Worm (Caenorhabditis elegans) whole organism, late embryonic: ENCODE data around the gene F59H6.14.

Experiments used
- K09A11.1 ChIP-seq: sonication (generic microtip); optimal IDR thresholded peaks from 2 replicates; lab custom pipeline; 2017; ENCODE audit warnings: antibody characterized with exemption, mild to moderate bottlenecking, missing genetic modification characterization, missing compliant biosample characterization; ENCODE audit not compliant: insufficient read depth
- T23F11.4 ChIP-seq: fragments of 200-800 bp; sonication (Bioruptor generic); optimal IDR thresholded peaks from 2 replicates; lab custom pipeline; 2018; ENCODE audit warnings: mild to moderate bottlenecking, missing genetic modification characterization, missing compliant biosample characterization
- ahr-1 ChIP-seq: sonication (generic microtip); optimal IDR thresholded peaks from 2 replicates; lab custom pipeline; 2016; ENCODE audit warnings: missing genetic modification characterization, missing compliant biosample characterization
- ama-1 ChIP-seq: fragments of 150-350 bp; optimal IDR thresholded peaks from 2 replicates; lab custom pipeline; 2014
- ceh-14 ChIP-seq: sonication (generic microtip); optimal IDR thresholded peaks from 2 replicates; lab custom pipeline; 2016; ENCODE audit warnings: missing genotype, missing genetic modification characterization, missing compliant biosample characterization
- ceh-2 ChIP-seq: sonication (generic microtip); optimal IDR thresholded peaks from 2 replicates; lab custom pipeline; 2016; ENCODE audit warnings: missing genotype, missing genetic modification characterization, missing compliant biosample characterization
- ceh-22 ChIP-seq: sonication (generic microtip); optimal IDR thresholded peaks from 2 replicates; lab custom pipeline; 2017; ENCODE audit warnings: missing biosample characterization, missing genetic modification characterization
- ceh-24 ChIP-seq: sonication (generic microtip); optimal IDR thresholded peaks from 2 replicates; lab custom pipeline; 2016; ENCODE audit warnings: mild to moderate bottlenecking, missing genetic modification characterization, missing compliant biosample characterization
- ceh-34 ChIP-seq: sonication (generic microtip); optimal IDR thresholded peaks from 2 replicates; lab custom pipeline; 2016; ENCODE audit warnings: mild to moderate bottlenecking, missing genetic modification characterization, missing compliant biosample characterization
- ceh-6 ChIP-seq: fragments of 200-800 bp; sonication (Bioruptor generic); optimal IDR thresholded peaks from 2 replicates; lab custom pipeline; 2018; ENCODE audit warnings: mild to moderate bottlenecking, missing genetic modification characterization, missing compliant biosample characterization
- che-1 ChIP-seq: sonication (generic microtip); optimal IDR thresholded peaks from 2 replicates; lab custom pipeline; 2016; ENCODE audit warnings: mild to moderate bottlenecking, missing genetic modification characterization, missing compliant biosample characterization
- dve-1 ChIP-seq: sonication (generic microtip); optimal IDR thresholded peaks from 2 replicates; lab custom pipeline; 2017; ENCODE audit warnings: antibody characterized with exemption, mild to moderate bottlenecking, missing genetic modification characterization, missing compliant biosample characterization
- fax-1 ChIP-seq: sonication (generic microtip); optimal IDR thresholded peaks from 2 replicates; lab custom pipeline; 2016; ENCODE audit warnings: missing genotype, missing genetic modification characterization, missing compliant biosample characterization
- fkh-10 ChIP-seq: fragments of 150-350 bp; optimal IDR thresholded peaks from 2 replicates; lab custom pipeline; 2014; ENCODE audit warnings: missing biosample characterization, missing genetic modification reagents, missing genetic modification characterization
- fkh-6 ChIP-seq: sonication (generic microtip); optimal IDR thresholded peaks from 2 replicates; lab custom pipeline; 2016; ENCODE audit warnings: missing genetic modification characterization, missing compliant biosample characterization
- gmeb-2 ChIP-seq: sonication (generic microtip); optimal IDR thresholded peaks from 2 replicates; lab custom pipeline; 2016; ENCODE audit warnings: missing genetic modification characterization, inconsistent platforms, missing compliant biosample characterization
- hlh-13 ChIP-seq: fragments of 200-800 bp; sonication (Bioruptor generic); optimal IDR thresholded peaks from 2 replicates; lab custom pipeline; 2018; ENCODE audit warnings: mild to moderate bottlenecking, missing genetic modification characterization, missing compliant biosample characterization
- hlh-8 ChIP-seq: sonication (generic microtip); optimal IDR thresholded peaks from 2 replicates; lab custom pipeline; 2016; ENCODE audit warnings: missing genotype, missing genetic modification characterization, missing compliant biosample characterization
- lin-11 ChIP-seq: fragments of 200-800 bp; sonication (Bioruptor generic); optimal IDR thresholded peaks from 2 replicates; lab custom pipeline; 2018; ENCODE audit warnings: mild to moderate bottlenecking, missing genetic modification characterization, missing compliant biosample characterization
- madf-2 ChIP-seq: sonication (generic microtip); optimal IDR thresholded peaks from 2 replicates; lab custom pipeline; 2017; ENCODE audit warnings: missing genetic modification characterization, missing compliant biosample characterization
- nhr-11 ChIP-seq: fragments of 150-350 bp; optimal IDR thresholded peaks from 2 replicates; lab custom pipeline; 2014; ENCODE audit warnings: missing biosample characterization, missing genetic modification characterization
- nhr-232 ChIP-seq: sonication (generic microtip); optimal IDR thresholded peaks from 2 replicates; lab custom pipeline; 2016; ENCODE audit warnings: missing genetic modification characterization, missing compliant biosample characterization
- npax-4 ChIP-seq: sonication (generic microtip); optimal IDR thresholded peaks from 2 replicates; lab custom pipeline; 2016; ENCODE audit warnings: missing genetic modification characterization, missing compliant biosample characterization
- odd-2 ChIP-seq: sonication (generic microtip); optimal IDR thresholded peaks from 2 replicates; lab custom pipeline; 2017; ENCODE audit warnings: antibody characterized with exemption, mild to moderate bottlenecking, missing genetic modification characterization, missing compliant biosample characterization
- pag-3 ChIP-seq: sonication (generic microtip); optimal IDR thresholded peaks from 2 replicates; lab custom pipeline; 2016; ENCODE audit warnings: missing compliant biosample characterization, missing genetic modification characterization, borderline replicate concordance
- pax-1 ChIP-seq: fragments of 150-350 bp; optimal IDR thresholded peaks from 2 replicates; lab custom pipeline; 2014; ENCODE audit warnings: missing biosample characterization, missing genetic modification characterization
- pha-2 ChIP-seq: sonication (generic microtip); optimal IDR thresholded peaks from 2 replicates; lab custom pipeline; 2017; ENCODE audit warnings: mild to moderate bottlenecking, missing genetic modification characterization, missing compliant biosample characterization
- pha-4 ChIP-seq: fragments of 150-350 bp; optimal IDR thresholded peaks from 2 replicates; lab custom pipeline; 2018; ENCODE audit warnings: missing biosample characterization, missing genetic modification reagents, missing genetic modification characterization
- pqm-1 ChIP-seq: sonication (generic microtip); optimal IDR thresholded peaks from 2 replicates; lab custom pipeline; 2016; ENCODE audit warnings: missing genetic modification characterization, missing compliant biosample characterization
- pros-1 ChIP-seq: fragments of 150-350 bp; optimal IDR thresholded peaks from 2 replicates; lab custom pipeline; 2014; ENCODE audit warnings: missing biosample characterization, missing genetic modification reagents, missing genetic modification characterization
- rnt-1 ChIP-seq: sonication (generic microtip); optimal IDR thresholded peaks from 2 replicates; lab custom pipeline; 2016; ENCODE audit warnings: missing genetic modification characterization, missing compliant biosample characterization
- sox-2 ChIP-seq: fragments of 200-800 bp; sonication (Bioruptor generic); IDR thresholded peaks from 2 replicates; pipeline ENCODE4 v1.3.6; 2022; ENCODE audit warnings: missing genetic modification reagents, missing genetic modification characterization, missing compliant biosample characterization
- sox-4 ChIP-seq: sonication (generic microtip); optimal IDR thresholded peaks from 2 replicates; lab custom pipeline; 2017; ENCODE audit warnings: mild to moderate bottlenecking, missing genetic modification characterization, inconsistent platforms, missing compliant biosample characterization
- syd-9 ChIP-seq: sonication (generic microtip); optimal IDR thresholded peaks from 2 replicates; lab custom pipeline; 2016; ENCODE audit warnings: mild to moderate bottlenecking, missing genetic modification characterization, moderate library complexity, missing compliant biosample characterization
- tbx-2 ChIP-seq: sonication (generic microtip); optimal IDR thresholded peaks from 2 replicates; lab custom pipeline; 2016; ENCODE audit warnings: missing genetic modification characterization, missing compliant biosample characterization
- tbx-7 ChIP-seq: sonication (generic microtip); optimal IDR thresholded peaks from 2 replicates; lab custom pipeline; 2016; ENCODE audit warnings: missing genotype, missing genetic modification characterization, missing compliant biosample characterization
- ttx-3 ChIP-seq: sonication (generic microtip); optimal IDR thresholded peaks from 2 replicates; lab custom pipeline; 2016; ENCODE audit warnings: missing genetic modification reagents, missing genetic modification characterization, missing compliant biosample characterization
- unc-42 ChIP-seq: sonication (generic microtip); optimal IDR thresholded peaks from 2 replicates; lab custom pipeline; 2016; ENCODE audit warnings: missing genotype, missing genetic modification characterization, missing compliant biosample characterization
- zip-5 ChIP-seq: sonication (generic microtip); optimal IDR thresholded peaks from 2 replicates; lab custom pipeline; 2016; ENCODE audit warnings: missing genetic modification characterization, missing compliant biosample characterization

The F59H6.14 gene

ce11 chrII:2071429-2071828 is 38.0 kb downstream of the F59H6.14 start, which contains the start of gene F07E5.7:
Gene F07E5.7 (minus strand): TSS chrII:2071529.
- TF ChIP-seq unc-42 (no peak), npax-4 (tag; lab: Kevin White, UChicago) (no peak), madf-2 (tag; lab: Kevin White, UChicago) (no peak), nhr-232 (tag; lab: Kevin White, UChicago) (no peak), fkh-10 (no peak)
- TF ChIP-seq, all 69 proteins: peak for 0

ce11 chrII:2075513-2075912 is 42.1 kb downstream of the F59H6.14 start, which contains the start of gene F07E5.8:
Gene F07E5.8 (minus strand): TSS chrII:2075613.
- no peak for TF ChIP-seq hlh-8 (tag; lab: Kevin White, UChicago)
- TF ChIP-seq pqm-1 (tag; lab: Kevin White, UChicago): no peak
- no peak for TF ChIP-seq ceh-6 (GFP tag; lab: Kevin White, UChicago)
- no peak for TF ChIP-seq pha-2 (tag; lab: Kevin White, UChicago)
- TF ChIP-seq hlh-13 (GFP tag; lab: Kevin White, UChicago): no peak
- TF ChIP-seq pha-4 (tag; lab: Kevin White, UChicago): no peak
- no peak for TF ChIP-seq ceh-14 (tag; lab: Kevin White, UChicago)
- no peak for TF ChIP-seq unc-42
- no peak for TF ChIP-seq tbx-7 (tag; lab: Kevin White, UChicago)
- TF ChIP-seq ceh-22: no peak
- no peak for TF ChIP-seq sox-2
- no peak for TF ChIP-seq gmeb-2 (tag; lab: Kevin White, UChicago)
- no peak for TF ChIP-seq che-1 (tag; lab: Kevin White, UChicago)
- TF ChIP-seq madf-2 (tag; lab: Kevin White, UChicago): no peak

ce11 chrII:2076467-2076866 is 43.1 kb downstream of the F59H6.14 start:
- TF ChIP-seq syd-9 (tag; lab: Kevin White, UChicago) (no peak), ama-1 (no peak), zip-5 (tag; lab: Kevin White, UChicago) (no peak), ceh-24 (no peak), ceh-2 (tag; lab: Kevin White, UChicago) (no peak), lin-11 (no peak), dve-1 (tag; lab: Kevin White, UChicago) (no peak), T23F11.4 (GFP tag; lab: Kevin White, UChicago) (no peak), pag-3 (tag; lab: Kevin White, UChicago) (no peak), tbx-2 (no peak), ahr-1 (tag; lab: Kevin White, UChicago) (no peak), tbx-7 (tag; lab: Kevin White, UChicago) (no peak), rnt-1 (tag; lab: Kevin White, UChicago) (no peak), pqm-1 (tag; lab: Kevin White, UChicago) (no peak), gmeb-2 (tag; lab: Kevin White, UChicago) (no peak), pros-1 (tag; lab: Kevin White, UChicago) (no peak), ttx-3 (no peak), nhr-11 (tag; lab: Kevin White, UChicago) (no peak), ceh-34 (tag; lab: Kevin White, UChicago) (no peak)

ce11 chrII:2080425-2080824 is 47.0 kb downstream of the F59H6.14 start, which contains the start of gene F07E5.9:
Gene F07E5.9 (minus strand): TSS chrII:2080525.
- TF ChIP-seq nhr-11 (tag; lab: Kevin White, UChicago) (no peak), T23F11.4 (GFP tag; lab: Kevin White, UChicago) (no peak)
- TF ChIP-seq, all 69 proteins: peak for 0

- TF ChIP-seq fkh-6 (tag; lab: Kevin White, UChicago) (no peak), K09A11.1 (tag; lab: Kevin White, UChicago) (no peak), odd-2 (no peak), fax-1 (no peak), pax-1 (tag; lab: Kevin White, UChicago) (no peak), sox-4 (tag; lab: Kevin White, UChicago) (no peak), nhr-11 (tag; lab: Kevin White, UChicago) (no peak), hlh-13 (GFP tag; lab: Kevin White, UChicago) (no peak)
These were observed 47.9 kb downstream of the F59H6.14 start, which contains the start of gene T16A1.4 for ce11 chrII:2081257-2081656. Gene T16A1.4 (plus strand): TSS chrII:2081557.
